Fruit fly (Drosophila melanogaster) whole organism: ENCODE results near the gene CG11307.

Source experiments
- CG8478 ChIP-seq: fragments of >200 bp; optimal IDR thresholded peaks from 2 replicates; lab custom pipeline; 2018; ENCODE audit warnings: inconsistent platforms
- EcR ChIP-seq, 2 experiments: fragments of >200 bp; optimal IDR thresholded peaks; 2 replicates each; lab custom pipeline; 2017; ENCODE audit warnings: missing biosample characterization in 2 of 2, missing genetic modification characterization in 2 of 2, missing genetic modification reagents in 2 of 2
- pan ChIP-seq: fragments of >200 bp; optimal IDR thresholded peaks from 2 replicates; lab custom pipeline; 2017
- psq ChIP-seq: fragments of >200 bp; optimal IDR thresholded peaks from 2 replicates; lab custom pipeline; 2017
- usp ChIP-seq: fragments of >200 bp; optimal IDR thresholded peaks from 2 replicates; lab custom pipeline; 2017; ENCODE audit warnings: missing biosample characterization, missing genetic modification characterization, mixed read lengths

dm6 chr3L:21644607-21645006 lies 27.2 kb downstream of the CG11307 start, which contains the start of gene CG43980:
- no peak for TF ChIP-seq CG8478
- no peak for TF ChIP-seq psq (lab: Kevin White, UChicago)
- no peak for TF ChIP-seq EcR (GFP tag; optimal IDR thresholded peaks at IDR 0.05; lab: Kevin White, UChicago)
- no peak for TF ChIP-seq usp (GFP tag; lab: Kevin White, UChicago)
- TF ChIP-seq pan (lab: Kevin White, UChicago): no peak
